Worm (Caenorhabditis elegans) whole organism, L2 larva: ENCODE data around the gene dod-21.
A peak's percentile ranks its signal among the peaks of the same experiment; 100 is the strongest.

Source experiments
- Y55F3AM.14 ChIP-seq: fragments of 200-800 bp; sonication (Bioruptor generic); optimal IDR thresholded peaks from 2 replicates; lab custom pipeline; 2018; ENCODE audit warnings: mild to moderate bottlenecking, missing genetic modification characterization, missing compliant biosample characterization
- ZK546.5 ChIP-seq: sonication (generic microtip); optimal IDR thresholded peaks from 2 replicates; lab custom pipeline; 2017; ENCODE audit warnings: missing biosample characterization, missing genetic modification characterization
- alr-1 ChIP-seq: fragments of 150-350 bp; optimal IDR thresholded peaks from 2 replicates; lab custom pipeline; 2014; ENCODE audit warnings: missing biosample characterization, missing genetic modification characterization
- ceh-16 ChIP-seq: fragments of 150-350 bp; optimal IDR thresholded peaks from 2 replicates; lab custom pipeline; 2014; ENCODE audit warnings: missing biosample characterization, missing genetic modification characterization
- crh-2 ChIP-seq: sonication (generic microtip); optimal IDR thresholded peaks from 2 replicates; lab custom pipeline; 2017; ENCODE audit warnings: missing biosample characterization, missing genetic modification characterization
- dmd-4 ChIP-seq: sonication (generic microtip); optimal IDR thresholded peaks from 2 replicates; lab custom pipeline; 2017; ENCODE audit warnings: missing biosample characterization, missing genetic modification characterization
- elt-3 ChIP-seq: sonication (generic microtip); optimal IDR thresholded peaks from 2 replicates; lab custom pipeline; 2017; ENCODE audit warnings: missing biosample characterization, missing genetic modification characterization
- fos-1 ChIP-seq: fragments of 150-350 bp; optimal IDR thresholded peaks from 2 replicates; lab custom pipeline; 2014; ENCODE audit warnings: missing biosample characterization, missing genetic modification characterization
- gmeb-1 ChIP-seq: fragments of 150-350 bp; optimal IDR thresholded peaks from 2 replicates; lab custom pipeline; 2014; ENCODE audit warnings: missing biosample characterization, missing genetic modification characterization
- lin-11 ChIP-seq: fragments of 150-350 bp; sonication (generic microtip); optimal IDR thresholded peaks from 2 replicates; lab custom pipeline; 2014; ENCODE audit warnings: missing biosample characterization, missing genetic modification characterization, inconsistent platforms, mixed read lengths
- lin-13 ChIP-seq: fragments of 150-350 bp; optimal IDR thresholded peaks from 2 replicates; lab custom pipeline; 2014; ENCODE audit warnings: missing biosample characterization, missing genetic modification reagents, missing genetic modification characterization
- lin-39 ChIP-seq: fragments of 150-350 bp; optimal IDR thresholded peaks from 2 replicates; lab custom pipeline; 2014; ENCODE audit warnings: missing biosample characterization, missing genetic modification reagents, missing genetic modification characterization
- lsy-2 ChIP-seq, 2 experiments: fragments of 150-350 bp in 1 of 2; sonication (generic microtip) in 1 of 2; optimal IDR thresholded peaks; 2 replicates each; lab custom pipeline; 2014 to 2017; ENCODE audit warnings: missing biosample characterization in 2 of 2, missing genetic modification characterization in 2 of 2
- mab-5 ChIP-seq: fragments of 150-350 bp; optimal IDR thresholded peaks from 2 replicates; lab custom pipeline; 2014; ENCODE audit warnings: missing biosample characterization, missing genetic modification characterization
- mbf-1 ChIP-seq: sonication (generic microtip); optimal IDR thresholded peaks from 2 replicates; lab custom pipeline; 2017; ENCODE audit warnings: missing biosample characterization, missing genetic modification characterization
- nhr-10 ChIP-seq: sonication (generic microtip); optimal IDR thresholded peaks from 2 replicates; lab custom pipeline; 2017; ENCODE audit warnings: missing biosample characterization, missing genetic modification characterization
- nhr-11 ChIP-seq: fragments of 150-350 bp; optimal IDR thresholded peaks from 2 replicates; lab custom pipeline; 2014; ENCODE audit warnings: missing biosample characterization, missing genetic modification characterization
- nhr-12 ChIP-seq: fragments of 150-350 bp; optimal IDR thresholded peaks from 2 replicates; lab custom pipeline; 2014; ENCODE audit warnings: missing biosample characterization, missing genetic modification characterization
- nhr-21 ChIP-seq: fragments of 150-350 bp; optimal IDR thresholded peaks from 2 replicates; lab custom pipeline; 2014; ENCODE audit warnings: missing biosample characterization, missing genetic modification characterization
- nhr-23 ChIP-seq: fragments of 150-350 bp; optimal IDR thresholded peaks from 2 replicates; lab custom pipeline; 2014; ENCODE audit warnings: missing biosample characterization, missing genetic modification reagents, missing genetic modification characterization
- nhr-237 ChIP-seq: fragments of 150-350 bp; optimal IDR thresholded peaks from 2 replicates; lab custom pipeline; 2014; ENCODE audit warnings: missing biosample characterization, missing genetic modification characterization
- nhr-6 ChIP-seq: fragments of 150-350 bp; optimal IDR thresholded peaks from 2 replicates; lab custom pipeline; 2014; ENCODE audit warnings: missing biosample characterization, missing genetic modification characterization
- nhr-77 ChIP-seq: fragments of 150-350 bp; optimal IDR thresholded peaks from 2 replicates; lab custom pipeline; 2014; ENCODE audit warnings: missing biosample characterization, missing genetic modification characterization
- peb-1 ChIP-seq: fragments of 150-350 bp; optimal IDR thresholded peaks from 2 replicates; lab custom pipeline; 2014; ENCODE audit warnings: missing biosample characterization, missing genetic modification characterization
- sem-4 ChIP-seq: fragments of 150-350 bp; optimal IDR thresholded peaks from 2 replicates; lab custom pipeline; 2014; ENCODE audit warnings: missing biosample characterization, missing genetic modification reagents, missing genetic modification characterization
- skn-1 ChIP-seq: sonication (generic microtip); optimal IDR thresholded peaks from 2 replicates; lab custom pipeline; 2017; ENCODE audit warnings: missing biosample characterization, missing genetic modification characterization
- sma-9 ChIP-seq, 2 experiments: fragments of 150-350 bp in 1 of 2; sonication (generic microtip) in 1 of 2; optimal IDR thresholded peaks; 2 replicates each; lab custom pipeline; 2014 to 2016; ENCODE audit warnings: missing genetic modification characterization in 2 of 2, mild to moderate bottlenecking in 1 of 2, missing biosample characterization in 1 of 2, missing compliant biosample characterization in 1 of 2, missing genetic modification reagents in 1 of 2, moderate library complexity in 1 of 2
- unc-39 ChIP-seq: fragments of 150-350 bp; optimal IDR thresholded peaks from 2 replicates; lab custom pipeline; 2014; ENCODE audit warnings: missing biosample characterization, missing genetic modification characterization
- unc-55 ChIP-seq: fragments of 150-350 bp; sonication (generic microtip); optimal IDR thresholded peaks from 3 replicates; lab custom pipeline; 2014; ENCODE audit warnings: missing biosample characterization, missing genetic modification reagents, missing genetic modification characterization
- zag-1 ChIP-seq: fragments of 150-350 bp; optimal IDR thresholded peaks from 2 replicates; lab custom pipeline; 2014; ENCODE audit warnings: missing biosample characterization, missing genetic modification characterization
- ztf-1 ChIP-seq: fragments of 200-800 bp; sonication (Bioruptor generic); conservative IDR thresholded peaks from 2 replicates; pipeline ENCODE4 v1.3.6; 2022; ENCODE audit warnings: missing genetic modification characterization, missing compliant biosample characterization
- ztf-11 ChIP-seq: sonication (generic microtip); optimal IDR thresholded peaks from 2 replicates; lab custom pipeline; 2017; ENCODE audit warnings: missing biosample characterization, missing genetic modification characterization
- ztf-4 ChIP-seq: fragments of 150-350 bp; optimal IDR thresholded peaks from 2 replicates; lab custom pipeline; 2014; ENCODE audit warnings: missing biosample characterization, missing genetic modification characterization

The dod-21 gene

ce11 chrIV:12911990-12912389 lies 24.5 kb upstream of the dod-21 start, which contains the start of gene K08D8.5:
Gene K08D8.5, minus strand, starts transcription at chrIV:12912129.
- no peak for TF ChIP-seq unc-39 (tag; lab: Kevin White, UChicago)
- no peak for TF ChIP-seq nhr-77 (tag; lab: Kevin White, UChicago)
- TF ChIP-seq lin-13 = no peak
- no peak for TF ChIP-seq peb-1 (tag; lab: Kevin White, UChicago)
- TF ChIP-seq fos-1 = peak; percentile 79
- no peak for TF ChIP-seq gmeb-1
- no peak for TF ChIP-seq dmd-4 (tag; lab: Kevin White, UChicago)
- TF ChIP-seq sma-9 (GFP tag; optimal IDR thresholded peaks at IDR 0.05; lab: Kevin White, UChicago) = peak; percentile 51
- TF ChIP-seq sma-9 (tag; optimal IDR thresholded peaks at IDR 0.05; lab: Kevin White, UChicago) = no peak
- TF ChIP-seq crh-2 (tag; lab: Kevin White, UChicago) = no peak
- TF ChIP-seq nhr-21 (tag; lab: Kevin White, UChicago) = no peak

DNA sequence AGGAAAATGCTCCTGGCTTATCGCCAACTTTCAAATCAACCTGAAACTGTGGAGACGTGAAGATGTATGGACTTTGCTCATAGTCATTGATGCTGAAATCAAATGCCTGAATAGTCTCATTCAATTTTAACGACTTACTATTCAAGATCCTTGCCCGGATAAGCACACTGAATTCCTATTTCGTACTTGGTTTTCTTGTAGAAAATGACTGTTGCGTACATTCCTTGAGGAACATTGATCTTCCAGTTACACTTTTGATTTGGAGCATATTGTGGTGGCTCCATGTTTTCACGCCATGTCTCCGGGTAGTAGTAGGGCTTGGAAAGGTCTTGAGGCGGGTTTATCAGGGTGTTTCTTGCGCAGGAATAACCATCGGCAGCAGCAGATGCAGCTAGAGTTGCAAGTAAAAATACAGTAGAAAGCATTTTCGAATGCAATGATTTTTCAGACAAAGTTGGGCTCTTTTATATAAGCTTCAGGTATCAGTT lies 22.0 kb upstream of the dod-21 start, which contains the start of gene irg-6:
Gene irg-6 (minus strand): TSS at position 438 of the 488 bp plus-strand sequence.
- TF ChIP-seq ztf-4 (tag; lab: Kevin White, UChicago) (no peak), nhr-77 (tag; lab: Kevin White, UChicago) (no peak), crh-2 (tag; lab: Kevin White, UChicago) (no peak), nhr-237 (tag; lab: Kevin White, UChicago) (no peak), lin-13 (no peak), lin-11 (no peak), ZK546.5 (tag; lab: Kevin White, UChicago) (no peak), dmd-4 (tag; lab: Kevin White, UChicago) (no peak), mbf-1 (tag; lab: Kevin White, UChicago) (no peak), nhr-6 (no peak)

- TF ChIP-seq unc-55 (GFP tag; lab: Kevin White, UChicago) = no peak
- no peak for TF ChIP-seq lin-11
- TF ChIP-seq sem-4 (tag; lab: Kevin White, UChicago) = no peak
- no peak for TF ChIP-seq ztf-1 (GFP tag; lab: Robert Waterston, UW)
- no peak for TF ChIP-seq sma-9 (GFP tag; optimal IDR thresholded peaks at IDR 0.05; lab: Kevin White, UChicago)
- no peak for TF ChIP-seq sma-9 (tag; optimal IDR thresholded peaks at IDR 0.05; lab: Kevin White, UChicago)
- no peak for TF ChIP-seq elt-3
- TF ChIP-seq mab-5 (tag; lab: Kevin White, UChicago) = no peak
- no peak for TF ChIP-seq ztf-4 (tag; lab: Kevin White, UChicago)
- TF ChIP-seq gmeb-1 = no peak
- TF ChIP-seq dmd-4 (tag; lab: Kevin White, UChicago) = no peak
- TF ChIP-seq lin-39 (tag; lab: Kevin White, UChicago) = no peak
- TF ChIP-seq nhr-21 (tag; lab: Kevin White, UChicago) = no peak
- TF ChIP-seq lsy-2 (tag; optimal IDR thresholded peaks at IDR 0.05; lab: Kevin White, UChicago) = no peak
- no peak for TF ChIP-seq Y55F3AM.14
- TF ChIP-seq nhr-237 (tag; lab: Kevin White, UChicago) = no peak
- TF ChIP-seq, all 48 proteins: peak for 0
These were observed 21.1 kb upstream of the dod-21 start, which contains the start of gene srz-15 for ce11 chrIV:12915479-12915878. Gene srz-15, plus strand, starts transcription at chrIV:12915779.

ce11 chrIV:12918256-12918655 lies 18.3 kb upstream of the dod-21 start, which contains the start of gene C32H11.3:
Gene C32H11.3, plus strand, starts transcription at chrIV:12918556.
- no peak for TF ChIP-seq mab-5 (tag; lab: Kevin White, UChicago)
- TF ChIP-seq sma-9 (GFP tag; optimal IDR thresholded peaks at IDR 0.05; lab: Kevin White, UChicago) = no peak
- TF ChIP-seq sma-9 (tag; optimal IDR thresholded peaks at IDR 0.05; lab: Kevin White, UChicago) = no peak
- no peak for TF ChIP-seq zag-1 (tag; lab: Kevin White, UChicago)
- no peak for TF ChIP-seq ztf-1 (GFP tag; lab: Robert Waterston, UW)
- TF ChIP-seq nhr-10 = no peak
- TF ChIP-seq nhr-11 (tag; lab: Kevin White, UChicago) = no peak
- no peak for TF ChIP-seq nhr-23
- TF ChIP-seq ceh-16 (tag; lab: Kevin White, UChicago) = no peak

ce11 chrIV:12920553-12920952 lies 16.0 kb upstream of the dod-21 start:
- no peak for TF ChIP-seq elt-3
- peak; percentile 78 for TF ChIP-seq sma-9 (GFP tag; optimal IDR thresholded peaks at IDR 0.05; lab: Kevin White, UChicago)
- TF ChIP-seq sma-9 (tag; optimal IDR thresholded peaks at IDR 0.05; lab: Kevin White, UChicago) = no peak
- no peak for TF ChIP-seq nhr-12 (tag; lab: Kevin White, UChicago)
- TF ChIP-seq nhr-6 = no peak
- no peak for TF ChIP-seq lin-11
- peak; percentile 45 for TF ChIP-seq skn-1 (tag; lab: Kevin White, UChicago)
- no peak for TF ChIP-seq ztf-4 (tag; lab: Kevin White, UChicago)
- TF ChIP-seq fos-1 = peak; percentile 73
- no peak for TF ChIP-seq ztf-11
- no peak for TF ChIP-seq unc-55 (GFP tag; lab: Kevin White, UChicago)
- TF ChIP-seq alr-1 = no peak
